Worm (Caenorhabditis elegans) whole organism, midembryonic: ENCODE measurements around the gene C27H6.8.
A peak's percentile ranks its signal among the peaks of the same experiment; 100 is the strongest.

Experiments
- T22C8.4 ChIP-seq: fragments of 200-800 bp; sonication (Bioruptor generic); IDR thresholded peaks from 2 replicates; pipeline ENCODE4 v1.3.6; 2022; ENCODE audit warnings: missing genetic modification characterization, missing compliant biosample characterization
- cog-1 ChIP-seq: sonication (generic microtip); optimal IDR thresholded peaks from 2 replicates; lab custom pipeline; 2016; ENCODE audit warnings: missing genetic modification characterization, missing compliant biosample characterization
- flt-1 ChIP-seq: fragments of 200-800 bp; sonication (Bioruptor generic); IDR thresholded peaks from 2 replicates; pipeline ENCODE4 v1.3.6; 2022; ENCODE audit warnings: missing genetic modification characterization, missing compliant biosample characterization
- klf-2 ChIP-seq: fragments of 200-800 bp; sonication (Bioruptor generic); conservative IDR thresholded peaks from 2 replicates; pipeline ENCODE4 v1.3.6; 2022; ENCODE audit warnings: missing genetic modification reagents, missing genetic modification characterization, missing compliant biosample characterization
- med-1 ChIP-seq: sonication (generic microtip); optimal IDR thresholded peaks from 2 replicates; lab custom pipeline; 2017; ENCODE audit warnings: missing genetic modification characterization, mild to moderate bottlenecking, missing compliant biosample characterization, antibody characterized with exemption, missing genetic modification reagents; ENCODE audit not compliant: insufficient read depth
- ref-1 ChIP-seq: fragments of 200-800 bp; sonication (Bioruptor generic); conservative IDR thresholded peaks from 2 replicates; pipeline ENCODE4 v1.3.6; 2022; ENCODE audit warnings: missing genetic modification reagents, missing genetic modification characterization, missing compliant biosample characterization
- tab-1 ChIP-seq: fragments of 200-800 bp; sonication (Bioruptor generic); IDR thresholded peaks from 2 replicates; pipeline ENCODE4 v1.3.6; 2022; ENCODE audit warnings: missing genetic modification characterization, missing compliant biosample characterization
- ztf-23 ChIP-seq: fragments of 200-800 bp; sonication (Bioruptor generic); IDR thresholded peaks from 2 replicates; pipeline ENCODE4 v1.3.6; 2022; ENCODE audit warnings: missing genetic modification reagents, missing genetic modification characterization, missing compliant biosample characterization
- ztf-29 ChIP-seq: fragments of 200-800 bp; sonication (Bioruptor generic); IDR thresholded peaks from 2 replicates; pipeline ENCODE4 v1.3.6; 2022; ENCODE audit warnings: missing genetic modification reagents, missing genetic modification characterization, missing compliant biosample characterization

The C27H6.8 gene

ce11 chrV:9987688-9988087 is at the start of gene C27H6.8:
Gene C27H6.8 (minus strand): TSS chrV:9987788.
- TF ChIP-seq flt-1 (GFP tag; lab: Robert Waterston, UW): no peak
- TF ChIP-seq cog-1 (tag; lab: Kevin White, UChicago): no peak
- TF ChIP-seq ref-1 (GFP tag; lab: Robert Waterston, UW): no peak
- TF ChIP-seq med-1 (GFP tag; lab: Kevin White, UChicago): no peak
- TF ChIP-seq ztf-29: no peak
- TF ChIP-seq T22C8.4 (GFP tag; lab: Robert Waterston, UW): no peak
- TF ChIP-seq ztf-23: no peak
- no peak for TF ChIP-seq klf-2 (GFP tag; lab: Robert Waterston, UW)
- no peak for TF ChIP-seq tab-1 (GFP tag; lab: Robert Waterston, UW)

ce11 chrV:10037040-10037439 is 49.5 kb upstream of the C27H6.8 start, which contains the start of gene F57A8.1:
Gene F57A8.1 (plus strand): TSS chrV:10037340.
- TF ChIP-seq cog-1 (tag; lab: Kevin White, UChicago) (no peak), tab-1 (GFP tag; lab: Robert Waterston, UW) (no peak), med-1 (GFP tag; lab: Kevin White, UChicago) (no peak), flt-1 (GFP tag; lab: Robert Waterston, UW) (no peak), T22C8.4 (GFP tag; lab: Robert Waterston, UW) (no peak), ztf-29 (no peak), ztf-23 (no peak), ref-1 (GFP tag; lab: Robert Waterston, UW) (no peak), klf-2 (GFP tag; lab: Robert Waterston, UW) (no peak)

- TF ChIP-seq flt-1 (GFP tag; lab: Robert Waterston, UW) (0 out of 2 replicates have a peak, but pooled peaks have one; percentile 61), tab-1 (GFP tag; lab: Robert Waterston, UW) (no peak)
Observed at ce11 chrV:10036275-10036674, 48.7 kb upstream of the C27H6.8 start, which contains the start of gene T06E8.2. Gene T06E8.2 (minus strand): TSS chrV:10036413.

- TF ChIP-seq T22C8.4 (GFP tag; lab: Robert Waterston, UW) (no peak), cog-1 (tag; lab: Kevin White, UChicago) (no peak), tab-1 (GFP tag; lab: Robert Waterston, UW) (no peak), flt-1 (GFP tag; lab: Robert Waterston, UW) (no peak), ref-1 (GFP tag; lab: Robert Waterston, UW) (no peak), klf-2 (GFP tag; lab: Robert Waterston, UW) (no peak), ztf-29 (no peak), ztf-23 (no peak), med-1 (GFP tag; lab: Kevin White, UChicago) (no peak)
Observed at ce11 chrV:10035586-10035985, 48.0 kb upstream of the C27H6.8 start.

- TF ChIP-seq tab-1 (GFP tag; lab: Robert Waterston, UW) (no peak), ztf-23 (0 out of 2 replicates have a peak, but pooled peaks have one; percentile 29), T22C8.4 (GFP tag; lab: Robert Waterston, UW) (no peak), cog-1 (tag; lab: Kevin White, UChicago) (no peak)
Observed at ce11 chrV:10031384-10032171, 44.0 kb upstream of the C27H6.8 start.

- TF ChIP-seq T22C8.4 (GFP tag; lab: Robert Waterston, UW): no peak
- no peak for TF ChIP-seq ztf-23
- no peak for TF ChIP-seq cog-1 (tag; lab: Kevin White, UChicago)
- no peak for TF ChIP-seq tab-1 (GFP tag; lab: Robert Waterston, UW)
- no peak for TF ChIP-seq flt-1 (GFP tag; lab: Robert Waterston, UW)
- no peak for TF ChIP-seq klf-2 (GFP tag; lab: Robert Waterston, UW)
- TF ChIP-seq med-1 (GFP tag; lab: Kevin White, UChicago): no peak
- no peak for TF ChIP-seq ref-1 (GFP tag; lab: Robert Waterston, UW)
Observed at ce11 chrV:10030992-10031383, 43.4 kb upstream of the C27H6.8 start, which contains the start of gene acl-2. Gene acl-2 (minus strand): TSS chrV:10031092.

ce11 chrV:10023062-10023536 is 35.5 kb upstream of the C27H6.8 start:
- TF ChIP-seq T22C8.4 (GFP tag; lab: Robert Waterston, UW): no peak
- no peak for TF ChIP-seq ztf-29
- no peak for TF ChIP-seq cog-1 (tag; lab: Kevin White, UChicago)
- no peak for TF ChIP-seq ref-1 (GFP tag; lab: Robert Waterston, UW)
- TF ChIP-seq med-1 (GFP tag; lab: Kevin White, UChicago): no peak
- no peak for TF ChIP-seq ztf-23
- TF ChIP-seq tab-1 (GFP tag; lab: Robert Waterston, UW): no peak
- no peak for TF ChIP-seq flt-1 (GFP tag; lab: Robert Waterston, UW)
- no peak for TF ChIP-seq klf-2 (GFP tag; lab: Robert Waterston, UW)

- TF ChIP-seq klf-2 (GFP tag; lab: Robert Waterston, UW) (no peak), ztf-29 (no peak), med-1 (GFP tag; lab: Kevin White, UChicago) (no peak), tab-1 (GFP tag; lab: Robert Waterston, UW) (no peak)
Observed at ce11 chrV:10019934-10020333, 32.3 kb upstream of the C27H6.8 start.

ce11 chrV:10019083-10019624 is 31.6 kb upstream of the C27H6.8 start:
- TF ChIP-seq klf-2 (GFP tag; lab: Robert Waterston, UW): no peak
- TF ChIP-seq ref-1 (GFP tag; lab: Robert Waterston, UW): no peak
- no peak for TF ChIP-seq tab-1 (GFP tag; lab: Robert Waterston, UW)
- no peak for TF ChIP-seq ztf-23
- TF ChIP-seq med-1 (GFP tag; lab: Kevin White, UChicago): no peak
- no peak for TF ChIP-seq flt-1 (GFP tag; lab: Robert Waterston, UW)
- no peak for TF ChIP-seq T22C8.4 (GFP tag; lab: Robert Waterston, UW)
- no peak for TF ChIP-seq cog-1 (tag; lab: Kevin White, UChicago)
- no peak for TF ChIP-seq ztf-29
